Fruit fly (Drosophila melanogaster) whole organism, embryonic: ENCODE data around the gene Kr-h2.
A peak's percentile ranks its signal among the peaks of the same experiment; 100 is the strongest.

Source experiments
- Ada2b ChIP-seq: fragments of 200-800 bp; sonication (Bioruptor generic); IDR thresholded peaks from 2 replicates; pipeline ENCODE4 v1.3.6; 2022; ENCODE audit warnings: missing biosample characterization, missing genetic modification characterization
- Awh ChIP-seq: fragments of 200-800 bp; sonication (Bioruptor generic); IDR thresholded peaks from 2 replicates; pipeline ENCODE4, ENCODE4 v1.3.6; 2022; ENCODE audit warnings: missing biosample characterization, missing genetic modification characterization
- Bdp1 ChIP-seq: fragments of 200-800 bp; sonication (Bioruptor generic); optimal IDR thresholded peaks from 3 replicates; lab custom pipeline; 2016; ENCODE audit warnings: missing biosample characterization, missing genetic modification characterization
- CG10209 ChIP-seq: fragments of 200-800 bp; sonication (Bioruptor generic); optimal IDR thresholded peaks from 3 replicates; lab custom pipeline; 2017; ENCODE audit warnings: missing biosample characterization, mild to moderate bottlenecking, missing genetic modification characterization, missing genetic modification reagents
- CG12219 ChIP-seq: fragments of 200-800 bp; sonication (Bioruptor generic); optimal IDR thresholded peaks from 3 replicates; lab custom pipeline; 2018; ENCODE audit warnings: missing biosample characterization, mild to moderate bottlenecking, missing genetic modification characterization
- CG12236 ChIP-seq: fragments of 200-800 bp; sonication (Bioruptor generic); optimal IDR thresholded peaks from 2 replicates; lab custom pipeline; 2016; ENCODE audit warnings: missing biosample characterization, missing genetic modification characterization
- CG12744 ChIP-seq: fragments of 200-800 bp; sonication (Bioruptor generic); optimal IDR thresholded peaks from 2 replicates; lab custom pipeline; 2016; ENCODE audit warnings: missing biosample characterization, missing genetic modification characterization
- CG13424 ChIP-seq: fragments of 200-800 bp; sonication (Bioruptor generic); optimal IDR thresholded peaks from 2 replicates; lab custom pipeline; 2019; ENCODE audit warnings: missing biosample characterization, mild to moderate bottlenecking, missing genetic modification characterization, moderate library complexity
- CG14050 ChIP-seq: fragments of 200-800 bp; sonication (Bioruptor generic); IDR thresholded peaks from 3 replicates; pipeline ENCODE4 v1.3.6; 2022; ENCODE audit warnings: missing biosample characterization, missing genetic modification characterization
- CG14441 ChIP-seq: fragments of 200-800 bp; sonication (Bioruptor generic); IDR thresholded peaks from 2 replicates; pipeline ENCODE4 v1.3.6; 2022; ENCODE audit warnings: missing biosample characterization, missing genetic modification characterization
- CG15479 ChIP-seq: fragments of 200-800 bp; sonication (Bioruptor generic); optimal IDR thresholded peaks from 3 replicates; lab custom pipeline; 2019; ENCODE audit warnings: missing biosample characterization, mild to moderate bottlenecking, missing genetic modification characterization, moderate library complexity
- CG15601 ChIP-seq: fragments of 200-800 bp; sonication (Bioruptor generic); optimal IDR thresholded peaks from 3 replicates; lab custom pipeline; 2019; ENCODE audit warnings: missing biosample characterization, mild to moderate bottlenecking, missing genetic modification characterization, moderate library complexity
- CG1647 ChIP-seq: fragments of 200-800 bp; sonication (Bioruptor generic); optimal IDR thresholded peaks from 3 replicates; lab custom pipeline; 2016; ENCODE audit warnings: missing biosample characterization, missing genetic modification characterization
- CG17612 ChIP-seq: fragments of 200-800 bp; sonication (Bioruptor generic); IDR thresholded peaks from 2 replicates; pipeline ENCODE4 v1.3.6; 2022; ENCODE audit warnings: missing biosample characterization, missing genetic modification characterization
- CG18011 ChIP-seq: fragments of 200-800 bp; sonication (Bioruptor generic); optimal IDR thresholded peaks from 2 replicates; lab custom pipeline; 2017; ENCODE audit warnings: missing biosample characterization, missing genetic modification characterization, mild to moderate bottlenecking, moderate library complexity, missing genotype
- CG30431 ChIP-seq: fragments of 200-800 bp; sonication (Bioruptor generic); optimal IDR thresholded peaks from 2 replicates; lab custom pipeline; 2017; ENCODE audit warnings: missing biosample characterization, missing genetic modification characterization
- CG31365 ChIP-seq: fragments of 200-800 bp; sonication (Bioruptor generic); optimal IDR thresholded peaks from 2 replicates; lab custom pipeline; 2018; ENCODE audit warnings: missing biosample characterization, mild to moderate bottlenecking, missing genetic modification characterization
- CG33557 ChIP-seq: fragments of 200-800 bp; sonication (Bioruptor generic); optimal IDR thresholded peaks from 2 replicates; lab custom pipeline; 2019; ENCODE audit warnings: missing biosample characterization, mild to moderate bottlenecking, missing genetic modification characterization, moderate library complexity
- CG43689 ChIP-seq: fragments of 200-800 bp; sonication (Bioruptor generic); IDR thresholded peaks from 2 replicates; pipeline ENCODE4 v1.3.6; 2022; ENCODE audit warnings: missing biosample characterization, missing genetic modification characterization
- CG4854 ChIP-seq: fragments of 200-800 bp; sonication (Bioruptor generic); optimal IDR thresholded peaks from 2 replicates; lab custom pipeline; 2016; ENCODE audit warnings: missing biosample characterization, missing genetic modification characterization, inconsistent platforms
- CG6272 ChIP-seq: fragments of 200-800 bp; sonication (Bioruptor generic); IDR thresholded peaks from 2 replicates; pipeline ENCODE4 v1.3.6; 2022; ENCODE audit warnings: missing biosample characterization, missing genetic modification characterization
- CG6813 ChIP-seq: fragments of 200-800 bp; sonication (Bioruptor generic); optimal IDR thresholded peaks from 2 replicates; lab custom pipeline; 2017; ENCODE audit warnings: missing biosample characterization, missing genetic modification characterization, mild to moderate bottlenecking, moderate library complexity, missing genetic modification reagents
- CG7372 ChIP-seq: fragments of 200-800 bp; sonication (Bioruptor generic); IDR thresholded peaks from 2 replicates; pipeline ENCODE4 v1.3.6; 2022; ENCODE audit warnings: missing biosample characterization, missing genetic modification characterization
- CG7987 ChIP-seq: fragments of 200-800 bp; sonication (Bioruptor generic); optimal IDR thresholded peaks from 2 replicates; lab custom pipeline; 2018; ENCODE audit warnings: missing biosample characterization, mild to moderate bottlenecking, missing genetic modification characterization, moderate library complexity
- Camta ChIP-seq: fragments of 200-800 bp; sonication (Bioruptor generic); optimal IDR thresholded peaks from 2 replicates; lab custom pipeline; 2016; ENCODE audit warnings: missing biosample characterization, missing genetic modification characterization
- Dp ChIP-seq: fragments of 200-800 bp; sonication (Bioruptor generic); optimal IDR thresholded peaks from 2 replicates; lab custom pipeline; 2018; ENCODE audit warnings: missing biosample characterization, mild to moderate bottlenecking, missing genetic modification characterization, moderate library complexity
- H15 ChIP-seq: fragments of 200-800 bp; sonication (Bioruptor generic); IDR thresholded peaks from 3 replicates; pipeline ENCODE4 v1.3.6; 2022; ENCODE audit warnings: missing biosample characterization, missing genetic modification characterization
- Hmx ChIP-seq: fragments of 200-800 bp; sonication (Bioruptor generic); optimal IDR thresholded peaks from 2 replicates; lab custom pipeline; 2016; ENCODE audit warnings: missing biosample characterization, missing genetic modification characterization
- Hr51 ChIP-seq, 2 experiments: fragments of 200-800 bp; sonication (Bioruptor generic); optimal IDR thresholded peaks; 2 replicates in 1 of 2; 3 replicates in 1 of 2; lab custom pipeline; 2016 to 2018; ENCODE audit warnings: missing biosample characterization in 2 of 2, missing genetic modification characterization in 2 of 2, mild to moderate bottlenecking in 1 of 2, moderate library complexity in 1 of 2
- Kr ChIP-seq: fragments of 200-800 bp; sonication (Bioruptor generic); optimal IDR thresholded peaks from 2 replicates; lab custom pipeline; 2017; ENCODE audit warnings: missing biosample characterization, mild to moderate bottlenecking, missing genetic modification characterization
- NK7.1 ChIP-seq: fragments of 200-800 bp; sonication (Bioruptor generic); optimal IDR thresholded peaks from 3 replicates; lab custom pipeline; 2016; ENCODE audit warnings: missing biosample characterization, missing genetic modification characterization
- NfI ChIP-seq: fragments of 200-800 bp; sonication (Bioruptor generic); optimal IDR thresholded peaks from 3 replicates; lab custom pipeline; 2018; ENCODE audit warnings: missing biosample characterization, mild to moderate bottlenecking, missing genetic modification characterization, moderate library complexity
- Sry-β ChIP-seq: fragments of 200-800 bp; sonication (Bioruptor generic); optimal IDR thresholded peaks from 2 replicates; lab custom pipeline; 2018; ENCODE audit warnings: missing biosample characterization, mild to moderate bottlenecking, missing genetic modification characterization, moderate library complexity
- ap ChIP-seq: fragments of 200-800 bp; sonication (Bioruptor generic); IDR thresholded peaks from 2 replicates; pipeline ENCODE4 v1.3.6; 2022; ENCODE audit warnings: missing biosample characterization, missing genetic modification characterization
- az2 ChIP-seq: fragments of 200-800 bp; sonication (Bioruptor generic); optimal IDR thresholded peaks from 3 replicates; lab custom pipeline; 2016; ENCODE audit warnings: missing biosample characterization, missing genetic modification characterization
- fd3F ChIP-seq: fragments of 200-800 bp; sonication (Bioruptor generic); optimal IDR thresholded peaks from 2 replicates; lab custom pipeline; 2018; ENCODE audit warnings: missing biosample characterization, mild to moderate bottlenecking, missing genetic modification characterization, moderate library complexity
- ftz-f1 ChIP-seq: fragments of 200-800 bp; sonication (Bioruptor generic); optimal IDR thresholded peaks from 2 replicates; lab custom pipeline; 2016; ENCODE audit warnings: missing biosample characterization, missing genetic modification characterization
- gce ChIP-seq: fragments of 200-800 bp; sonication (Bioruptor generic); IDR thresholded peaks from 3 replicates; pipeline ENCODE4 v1.3.6; 2022; ENCODE audit warnings: missing biosample characterization, missing genetic modification characterization
- hkb ChIP-seq, 2 experiments: fragments of 200-800 bp in 1 of 2; fragments of >200 bp in 1 of 2; sonication (Bioruptor generic) in 1 of 2; IDR thresholded peaks in 1 of 2; optimal IDR thresholded peaks in 1 of 2; 2 replicates each; pipeline versions ENCODE4 v1.3.6 to Lab custom; 2017 to 2022; ENCODE audit warnings: missing biosample characterization in 1 of 2, missing genetic modification characterization in 1 of 2
- kay ChIP-seq: fragments of 200-800 bp; sonication (Bioruptor generic); optimal IDR thresholded peaks from 2 replicates; lab custom pipeline; 2016; ENCODE audit warnings: missing biosample characterization, missing genetic modification characterization
- lilli ChIP-seq: fragments of 200-800 bp; sonication (Bioruptor generic); optimal IDR thresholded peaks from 3 replicates; lab custom pipeline; 2016; ENCODE audit warnings: missing biosample characterization, missing genetic modification characterization
- lov ChIP-seq, 2 experiments: fragments of 200-800 bp in 1 of 2; fragments of >200 bp in 1 of 2; sonication (Bioruptor generic) in 1 of 2; IDR thresholded peaks in 1 of 2; optimal IDR thresholded peaks in 1 of 2; 2 replicates in 1 of 2; 3 replicates in 1 of 2; pipeline versions ENCODE4 v1.3.6 to Lab custom; 2017 to 2022; ENCODE audit warnings: missing biosample characterization in 1 of 2, missing genetic modification characterization in 1 of 2
- pfk ChIP-seq: fragments of 200-800 bp; sonication (Bioruptor generic); optimal IDR thresholded peaks from 2 replicates; lab custom pipeline; 2018; ENCODE audit warnings: missing biosample characterization, mild to moderate bottlenecking, missing genetic modification characterization, moderate library complexity
- pzg ChIP-seq: fragments of 200-800 bp; sonication (Bioruptor generic); optimal IDR thresholded peaks from 3 replicates; lab custom pipeline; 2018; ENCODE audit warnings: missing biosample characterization, mild to moderate bottlenecking, missing genetic modification characterization, moderate library complexity
- ranshi ChIP-seq: fragments of 200-800 bp; sonication (Bioruptor generic); IDR thresholded peaks from 2 replicates; pipeline ENCODE4 v1.3.6; 2022; ENCODE audit warnings: missing biosample characterization, missing genetic modification characterization
- ro ChIP-seq: fragments of 200-800 bp; sonication (Bioruptor generic); IDR thresholded peaks from 2 replicates; pipeline ENCODE4 v1.3.6; 2022; ENCODE audit warnings: missing biosample characterization, missing genetic modification characterization
- shn ChIP-seq: fragments of 200-800 bp; sonication (Bioruptor generic); optimal IDR thresholded peaks from 3 replicates; lab custom pipeline; 2016; ENCODE audit warnings: missing biosample characterization, missing genetic modification characterization

Gene Kr-h2

DNA sequence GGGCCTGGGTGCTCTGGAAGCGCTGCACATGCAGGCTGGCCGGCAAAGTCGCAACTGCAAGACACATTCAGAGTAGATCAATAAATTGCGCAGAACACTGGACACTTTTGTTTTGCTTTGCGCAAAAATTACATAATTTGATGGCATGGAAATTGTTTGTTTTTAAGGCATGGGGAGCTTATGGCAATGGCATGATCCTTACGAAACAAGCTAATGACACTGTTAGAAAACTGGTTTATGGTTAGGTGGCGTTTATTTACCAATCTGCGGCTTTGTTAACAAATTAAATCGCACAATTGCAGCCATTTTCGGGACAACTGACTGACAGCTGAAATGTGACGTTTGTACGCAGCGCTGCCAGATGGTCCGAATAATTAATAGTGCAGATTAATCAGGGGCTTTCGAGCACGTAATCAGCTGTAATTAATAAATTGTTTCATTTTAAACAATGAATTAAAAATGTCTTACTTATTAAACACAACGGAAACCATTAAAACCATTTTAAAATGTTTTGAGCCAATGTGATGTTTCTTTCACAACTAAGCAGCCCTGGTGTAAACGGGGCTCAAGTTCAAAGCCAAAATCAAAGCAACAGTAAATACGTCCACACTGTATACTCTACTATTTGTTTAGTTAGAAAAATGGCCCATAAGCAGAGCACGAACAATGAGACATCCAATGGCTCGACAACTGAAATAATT lies 8.3 kb upstream of the Kr-h2 start, which contains the start of the genes ND-51 and CG13994 (continued):
- TF ChIP-seq ap (GFP tag; lab: Robert Waterston, UW) (peak; percentile 47; the same call in 1 of the 2 replicates), ro (GFP tag; lab: Robert Waterston, UW) (peak; percentile 42; the same call in 1 of the 2 replicates), CG13424 (peak; percentile 82), CG12744 (GFP tag; lab: Kevin White, UChicago) (peak; percentile 76), Bdp1 (GFP tag; lab: Kevin White, UChicago) (peak; percentile 69), CG7987 (peak; percentile 20), CG15479 (GFP tag; lab: Kevin White, UChicago) (peak; percentile 50), ranshi (GFP tag; lab: Robert Waterston, UW) (peak; percentile 87), CG17612 (GFP tag; lab: Robert Waterston, UW) (0 out of 2 replicates have a peak, but pooled peaks have one; percentile 33), Camta (peak; percentile 88)

DNA sequence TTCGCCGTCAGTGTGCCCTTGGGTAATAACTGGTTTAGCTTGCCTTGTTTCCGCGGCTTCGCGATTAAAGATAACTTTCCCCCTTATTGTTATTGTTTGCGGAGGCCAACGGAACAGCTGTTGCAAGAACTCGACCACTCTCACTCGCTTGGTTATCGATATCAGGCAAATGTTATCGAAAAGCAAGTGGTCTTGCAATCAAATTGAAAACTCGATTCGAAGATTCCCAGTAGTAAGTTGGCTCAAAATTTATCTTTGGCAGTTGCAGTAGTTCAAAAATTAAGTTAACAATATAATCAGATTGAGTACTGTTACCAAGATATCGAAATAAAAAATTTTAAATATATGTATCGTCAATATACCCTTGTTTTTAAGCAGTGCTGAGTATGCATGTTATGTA lies 5.0 kb upstream of the Kr-h2 start, which contains the start of the genes Fbw5 and CG9147:
TSS of gene Fbw5 (minus strand) at position 131 of the 400 bp plus-strand sequence.
TSS of gene CG9147 (plus strand) at position 175 of the 400 bp plus-strand sequence.
- TF ChIP-seq shn (GFP tag; lab: Kevin White, UChicago) (peak; percentile 99), gce (GFP tag; lab: Robert Waterston, UW) (peak; percentile 99), Hmx (peak; percentile 98), kay (GFP tag; lab: Kevin White, UChicago) (peak; percentile 99), H15 (peak; percentile 99), pzg (GFP tag; lab: Kevin White, UChicago) (peak; percentile 71), lov (optimal IDR thresholded peaks at IDR 0.05; lab: Kevin White, UChicago) (no peak), lov (GFP tag; IDR thresholded peaks at IDR 0.05; lab: Robert Waterston, UW) (peak; percentile 99), hkb (optimal IDR thresholded peaks at IDR 0.05; lab: Kevin White, UChicago) (no peak), hkb (GFP tag; IDR thresholded peaks at IDR 0.05; lab: Robert Waterston, UW) (peak; percentile 100), Kr (peak; percentile 83), Sry-β (peak; percentile 75), CG30431 (GFP tag; lab: Kevin White, UChicago) (peak; percentile 99), NfI (GFP tag; lab: Kevin White, UChicago) (peak; percentile 100), NK7.1 (GFP tag; lab: Kevin White, UChicago) (peak; percentile 99), CG33557 (GFP tag; lab: Kevin White, UChicago) (peak; percentile 99), CG6272 (GFP tag; lab: Robert Waterston, UW) (peak; percentile 99), CG43689 (GFP tag; lab: Robert Waterston, UW) (peak; percentile 99), Ada2b (peak; percentile 100), pfk (GFP tag; lab: Kevin White, UChicago) (peak; percentile 54), CG7987 (peak; percentile 98), CG6813 (peak; percentile 98), CG4854 (GFP tag; lab: Kevin White, UChicago) (peak; percentile 100), CG10209 (GFP tag; lab: Kevin White, UChicago) (peak; percentile 100), fd3F (peak; percentile 100), CG14050 (peak; percentile 100), Hr51 (GFP tag; optimal IDR thresholded peaks at IDR 0.05; lab: Kevin White, UChicago) (peak; percentile 99 to 100), CG12219 (GFP tag; lab: Kevin White, UChicago) (peak; percentile 100), CG15601 (tag; lab: Kevin White, UChicago) (peak; percentile 99), CG14441 (GFP tag; lab: Robert Waterston, UW) (peak; percentile 99), CG18011 (peak; percentile 93), Awh (GFP tag; lab: Robert Waterston, UW) (peak; percentile 99), ftz-f1 (GFP tag; lab: Kevin White, UChicago) (peak; percentile 96), CG31365 (peak; percentile 92), az2 (peak; percentile 100), CG12236 (peak; percentile 99), lilli (GFP tag; lab: Kevin White, UChicago) (peak; percentile 100), CG1647 (GFP tag; lab: Kevin White, UChicago) (peak; percentile 99), Dp (GFP tag; lab: Kevin White, UChicago) (peak; percentile 62), CG7372 (GFP tag; lab: Robert Waterston, UW) (peak; percentile 99)
